Worm (Caenorhabditis elegans) whole organism, L4 larva: ENCODE measurements around the gene epn-1.

ENCODE experiments used
- T26A8.4 ChIP-seq: fragments of 200-800 bp; sonication (Bioruptor generic); IDR thresholded peaks from 2 replicates; pipeline ENCODE4 v1.3.6; 2022; ENCODE audit warnings: missing genetic modification characterization, missing compliant biosample characterization
- ceh-20 ChIP-seq: fragments of 200-800 bp; sonication (Bioruptor generic); IDR thresholded peaks from 2 replicates; pipeline ENCODE4 v1.3.6; 2022; ENCODE audit warnings: missing genetic modification reagents, missing genetic modification characterization, missing compliant biosample characterization
- ces-1 ChIP-seq: fragments of 150-350 bp; sonication (generic microtip); optimal IDR thresholded peaks from 4 replicates; lab custom pipeline; 2014; ENCODE audit warnings: missing biosample characterization, missing genetic modification reagents, missing genetic modification characterization
- madf-5 ChIP-seq, 2 experiments: fragments of 200-800 bp; sonication (Bioruptor generic); IDR thresholded peaks; 2 replicates each; pipeline ENCODE4 v1.3.6; 2022; ENCODE audit warnings: missing compliant biosample characterization in 2 of 2, missing genetic modification characterization in 2 of 2
- nhr-28 ChIP-seq: fragments of 150-350 bp; optimal IDR thresholded peaks from 2 replicates; lab custom pipeline; 2014; ENCODE audit warnings: missing biosample characterization, missing genetic modification characterization
- nhr-76 ChIP-seq: fragments of 150-350 bp; optimal IDR thresholded peaks from 2 replicates; lab custom pipeline; 2014; ENCODE audit warnings: missing biosample characterization, missing genetic modification characterization
- pqm-1 ChIP-seq: sonication (generic microtip); optimal IDR thresholded peaks from 2 replicates; lab custom pipeline; 2017; ENCODE audit warnings: missing biosample characterization, missing genetic modification characterization
- sdz-12 ChIP-seq: fragments of 200-800 bp; sonication (Bioruptor generic); optimal IDR thresholded peaks from 2 replicates; lab custom pipeline; 2018; ENCODE audit warnings: mild to moderate bottlenecking, missing genetic modification characterization, missing compliant biosample characterization
- unc-62 ChIP-seq, 3 experiments: fragments of 150-350 bp in 1 of 3; sonication (generic microtip); optimal IDR thresholded peaks in 2 of 3; peaks in 1 of 3; 1 replicate in 1 of 3; 2 replicates in 2 of 3; lab custom pipeline; 2014 to 2017; ENCODE audit warnings: missing biosample characterization in 3 of 3, missing genetic modification characterization in 3 of 3, missing genetic modification reagents in 3 of 3, missing genotype in 1 of 3

DNA sequence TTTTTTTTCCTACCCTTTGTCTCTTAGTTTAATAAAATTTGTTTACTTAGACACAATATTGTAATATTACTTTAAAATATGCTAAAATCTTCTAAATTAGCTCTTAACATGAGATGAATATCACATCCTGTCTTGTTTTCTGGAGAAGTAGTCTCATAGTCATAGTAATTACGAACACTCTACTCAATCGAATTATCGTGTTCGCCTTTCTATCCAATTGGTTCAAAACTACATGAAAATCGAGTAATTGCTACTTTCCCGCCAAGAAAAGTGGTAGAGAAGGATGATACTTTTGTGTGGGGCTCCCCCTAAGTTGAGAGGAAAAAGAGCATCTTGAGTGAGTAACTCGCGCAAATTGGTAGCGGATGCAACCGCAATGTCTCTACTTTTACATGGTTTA, 40.2 kb downstream of the epn-1 start:
- TF ChIP-seq sdz-12 (GFP tag; lab: Kevin White, UChicago) (no peak), ces-1 (no peak), madf-5 (GFP tag; IDR thresholded peaks at IDR 0.05; lab: Robert Waterston, UW) (no peak), nhr-28 (no peak), pqm-1 (tag; lab: Kevin White, UChicago) (no peak), unc-62 (GFP tag; optimal IDR thresholded peaks at IDR 0.05 in 1 of 2; lab: Kevin White, UChicago) (no peak), unc-62 (tag; optimal IDR thresholded peaks at IDR 0.05; lab: Kevin White, UChicago) (no peak), nhr-76 (tag; lab: Kevin White, UChicago) (no peak), T26A8.4 (no peak), ceh-20 (GFP tag; lab: Robert Waterston, UW) (no peak)
